Worm (Caenorhabditis elegans) whole organism, L4 larva: ENCODE data around the gene Y37A1A.4.
A peak's percentile ranks its signal among the peaks of the same experiment; 100 is the strongest.

Experiments
- F49E8.2 ChIP-seq: sonication (generic microtip); optimal IDR thresholded peaks from 2 replicates; lab custom pipeline; 2016; ENCODE audit warnings: missing compliant biosample characterization, mild to moderate bottlenecking, missing genetic modification characterization, borderline replicate concordance
- ZK337.2 ChIP-seq: fragments of 200-800 bp; sonication (Bioruptor generic); IDR thresholded peaks from 2 replicates; pipeline ENCODE4 v1.3.6; 2022; ENCODE audit warnings: missing genetic modification reagents, missing genetic modification characterization, missing compliant biosample characterization
- ZK546.5 ChIP-seq, 2 experiments: sonication (generic microtip); optimal IDR thresholded peaks; 2 replicates each; lab custom pipeline; 2017; ENCODE audit warnings: missing biosample characterization in 2 of 2, missing genetic modification characterization in 2 of 2
- aha-1 ChIP-seq: fragments of 150-350 bp; peaks from one replicate; lab custom pipeline; 2014; ENCODE audit warnings: missing biosample characterization, missing genetic modification characterization
- ceh-28 ChIP-seq: fragments of 150-350 bp; optimal IDR thresholded peaks from 2 replicates; lab custom pipeline; 2014; ENCODE audit warnings: missing biosample characterization, missing genetic modification reagents, missing genetic modification characterization
- ceh-44 ChIP-seq: fragments of 200-800 bp; sonication (Bioruptor generic); IDR thresholded peaks from 2 replicates; pipeline ENCODE4 v1.3.6; 2022; ENCODE audit warnings: missing genetic modification reagents, missing genetic modification characterization, missing compliant biosample characterization
- ces-1 ChIP-seq: fragments of 150-350 bp; sonication (generic microtip); optimal IDR thresholded peaks from 4 replicates; lab custom pipeline; 2014; ENCODE audit warnings: missing biosample characterization, missing genetic modification reagents, missing genetic modification characterization
- cey-2 ChIP-seq: sonication (generic microtip); optimal IDR thresholded peaks from 3 replicates; lab custom pipeline; 2017; ENCODE audit warnings: missing genetic modification characterization, mild to moderate bottlenecking, missing compliant biosample characterization, antibody characterized with exemption, borderline replicate concordance; ENCODE audit not compliant: insufficient read depth
- daf-12 ChIP-seq: fragments of 150-350 bp; optimal IDR thresholded peaks from 2 replicates; lab custom pipeline; 2014; ENCODE audit warnings: missing biosample characterization, missing genetic modification reagents, missing genetic modification characterization
- daf-16 ChIP-seq, 3 experiments: sonication (generic microtip); optimal IDR thresholded peaks; 2 replicates each; lab custom pipeline; 2016 to 2017; ENCODE audit warnings: missing genetic modification characterization in 3 of 3, missing genetic modification reagents in 3 of 3, mild to moderate bottlenecking in 2 of 3, missing compliant biosample characterization in 2 of 3, missing biosample characterization in 1 of 3, moderate library complexity in 1 of 3
- dmd-6 ChIP-seq: fragments of 200-800 bp; sonication (Bioruptor generic); IDR thresholded peaks from 2 replicates; pipeline ENCODE4 v1.3.6; 2022; ENCODE audit warnings: missing genetic modification reagents, missing genetic modification characterization, missing compliant biosample characterization
- duxl-1 ChIP-seq: sonication (generic microtip); optimal IDR thresholded peaks from 2 replicates; lab custom pipeline; 2016; ENCODE audit warnings: mild to moderate bottlenecking, missing genetic modification characterization, moderate library complexity, missing compliant biosample characterization; ENCODE audit not compliant: poor library complexity
- dve-1 ChIP-seq: sonication (generic microtip); optimal IDR thresholded peaks from 2 replicates; lab custom pipeline; 2017; ENCODE audit warnings: antibody characterized with exemption, mild to moderate bottlenecking, missing genetic modification characterization, missing compliant biosample characterization; ENCODE audit not compliant: insufficient read depth
- fkh-10 ChIP-seq: fragments of 150-350 bp; optimal IDR thresholded peaks from 2 replicates; lab custom pipeline; 2014; ENCODE audit warnings: missing biosample characterization, missing genetic modification reagents, missing genetic modification characterization
- hlh-11 ChIP-seq: fragments of 200-800 bp; sonication (Bioruptor generic); optimal IDR thresholded peaks from 2 replicates; lab custom pipeline; 2018; ENCODE audit warnings: mild to moderate bottlenecking, missing genetic modification characterization, missing compliant biosample characterization
- hmg-1.1 ChIP-seq: fragments of 200-800 bp; sonication (Bioruptor generic); IDR thresholded peaks from 2 replicates; pipeline ENCODE4 v1.3.6; 2022; ENCODE audit warnings: missing genetic modification reagents, missing genetic modification characterization, missing compliant biosample characterization
- lin-13 ChIP-seq: fragments of 150-350 bp; optimal IDR thresholded peaks from 2 replicates; lab custom pipeline; 2014; ENCODE audit warnings: missing biosample characterization, missing genetic modification reagents, missing genetic modification characterization
- lin-15B ChIP-seq: fragments of 150-350 bp; sonication (generic microtip); optimal IDR thresholded peaks from 3 replicates; lab custom pipeline; 2014; ENCODE audit warnings: missing biosample characterization, missing genetic modification characterization
- lin-29 ChIP-seq: fragments of 200-800 bp; sonication (Bioruptor generic); IDR thresholded peaks from 2 replicates; pipeline ENCODE4 v1.3.6; 2022; ENCODE audit warnings: missing genetic modification reagents, missing genetic modification characterization, missing compliant biosample characterization
- lin-38 ChIP-seq: fragments of 200-800 bp; sonication (Bioruptor generic); IDR thresholded peaks from 2 replicates; pipeline ENCODE4 v1.3.6; 2022; ENCODE audit warnings: missing genetic modification reagents, missing genetic modification characterization, missing compliant biosample characterization
- lsy-2 ChIP-seq, 2 experiments: fragments of 150-350 bp in 1 of 2; sonication (generic microtip) in 1 of 2; optimal IDR thresholded peaks; 2 replicates each; lab custom pipeline; 2014 to 2017; ENCODE audit warnings: missing biosample characterization in 2 of 2, missing genetic modification characterization in 2 of 2
- madf-5 ChIP-seq, 2 experiments: fragments of 200-800 bp; sonication (Bioruptor generic); IDR thresholded peaks; 2 replicates each; pipeline ENCODE4 v1.3.6; 2022; ENCODE audit warnings: missing compliant biosample characterization in 2 of 2, missing genetic modification characterization in 2 of 2
- nhr-28 ChIP-seq: fragments of 150-350 bp; optimal IDR thresholded peaks from 2 replicates; lab custom pipeline; 2014; ENCODE audit warnings: missing biosample characterization, missing genetic modification characterization
- nhr-48 ChIP-seq: sonication (generic microtip); optimal IDR thresholded peaks from 2 replicates; lab custom pipeline; 2016; ENCODE audit warnings: mild to moderate bottlenecking, missing genetic modification characterization, missing compliant biosample characterization
- sdz-12 ChIP-seq: fragments of 200-800 bp; sonication (Bioruptor generic); optimal IDR thresholded peaks from 2 replicates; lab custom pipeline; 2018; ENCODE audit warnings: mild to moderate bottlenecking, missing genetic modification characterization, missing compliant biosample characterization
- set-16 ChIP-seq: fragments of 200-800 bp; sonication (Bioruptor generic); IDR thresholded peaks from 2 replicates; pipeline ENCODE4 v1.3.6; 2022; ENCODE audit warnings: missing genetic modification reagents, missing genetic modification characterization, missing compliant biosample characterization
- skn-1 ChIP-seq: fragments of 150-350 bp; optimal IDR thresholded peaks from 2 replicates; lab custom pipeline; 2014; ENCODE audit warnings: missing biosample characterization, missing genetic modification characterization
- snpc-1.2 ChIP-seq: fragments of 200-800 bp; sonication (Bioruptor generic); IDR thresholded peaks from 2 replicates; pipeline ENCODE4 v1.3.6; 2022; ENCODE audit warnings: missing genetic modification reagents, missing genetic modification characterization, missing compliant biosample characterization
- tra-1 ChIP-seq: fragments of 200-800 bp; sonication (Bioruptor generic); IDR thresholded peaks from 2 replicates; pipeline ENCODE4 v1.3.6; 2022; ENCODE audit warnings: missing genetic modification reagents, missing genetic modification characterization, missing compliant biosample characterization
- unc-39 ChIP-seq: sonication (generic microtip); optimal IDR thresholded peaks from 2 replicates; lab custom pipeline; 2017; ENCODE audit warnings: missing biosample characterization, missing genetic modification characterization
- unc-62 ChIP-seq, 3 experiments: fragments of 150-350 bp in 1 of 3; sonication (generic microtip); optimal IDR thresholded peaks in 2 of 3; peaks in 1 of 3; 1 replicate in 1 of 3; 2 replicates in 2 of 3; lab custom pipeline; 2014 to 2017; ENCODE audit warnings: missing biosample characterization in 3 of 3, missing genetic modification characterization in 3 of 3, missing genetic modification reagents in 3 of 3, missing genotype in 1 of 3
- ztf-7 ChIP-seq: fragments of 150-350 bp; optimal IDR thresholded peaks from 2 replicates; lab custom pipeline; 2014; ENCODE audit warnings: missing biosample characterization, missing genetic modification characterization

Gene Y37A1A.4

ce11 chrIV:13984041-13984440, 49.9 kb downstream of the Y37A1A.4 start, which contains the start of gene tor-2:
tor-2 (minus strand) TSS chrIV:13984141.
- no peak for TF ChIP-seq ztf-7 (tag; lab: Kevin White, UChicago)
- no peak for TF ChIP-seq unc-39 (tag; lab: Kevin White, UChicago)
- TF ChIP-seq lsy-2 (tag; optimal IDR thresholded peaks at IDR 0.05; lab: Kevin White, UChicago): no peak
- TF ChIP-seq daf-12 (tag; lab: Kevin White, UChicago): no peak
- no peak for TF ChIP-seq ZK337.2 (GFP tag; lab: Robert Waterston, UW)
- no peak for TF ChIP-seq duxl-1 (tag; lab: Kevin White, UChicago)
- TF ChIP-seq fkh-10 (GFP tag; lab: Kevin White, UChicago): no peak
- no peak for TF ChIP-seq ceh-44 (GFP tag; lab: Robert Waterston, UW)
- TF ChIP-seq hmg-1.1 (GFP tag; lab: Robert Waterston, UW): no peak
- no peak for TF ChIP-seq cey-2 (tag; lab: Kevin White, UChicago)

ce11 chrIV:13985705-13986104, 51.5 kb downstream of the Y37A1A.4 start, which contains the start of gene tor-1:
tor-1 (minus strand) TSS chrIV:13985805.
- TF ChIP-seq sdz-12 (GFP tag; lab: Kevin White, UChicago): no peak
- no peak for TF ChIP-seq F49E8.2 (tag; lab: Kevin White, UChicago)
- no peak for TF ChIP-seq nhr-48 (tag; lab: Kevin White, UChicago)
- TF ChIP-seq dmd-6 (GFP tag; lab: Robert Waterston, UW): no peak
- TF ChIP-seq hlh-11 (tag; lab: Kevin White, UChicago): no peak
- no peak for TF ChIP-seq skn-1 (tag; lab: Kevin White, UChicago)
- TF ChIP-seq, all 104 proteins: peak for 0

ce11 chrIV:13988781-13989180, 54.6 kb downstream of the Y37A1A.4 start, which contains the start of gene egl-23:
egl-23 (plus strand) TSS chrIV:13989081.
- no peak for TF ChIP-seq F49E8.2 (tag; lab: Kevin White, UChicago)
- TF ChIP-seq set-16 (GFP tag; lab: Robert Waterston, UW): no peak
- TF ChIP-seq lin-29: no peak
- no peak for TF ChIP-seq lin-13 (GFP tag; lab: Kevin White, UChicago)
- no peak for TF ChIP-seq unc-62 (GFP tag; optimal IDR thresholded peaks at IDR 0.05 in 1 of 2; lab: Kevin White, UChicago)
- TF ChIP-seq unc-62 (tag; optimal IDR thresholded peaks at IDR 0.05; lab: Kevin White, UChicago): no peak
- no peak for TF ChIP-seq dmd-6 (GFP tag; lab: Robert Waterston, UW)

ce11 chrIV:13989875-13990274, 55.7 kb downstream of the Y37A1A.4 start:
- TF ChIP-seq snpc-1.2 (peak; percentile 35; the same call in 1 of the 2 replicates), ces-1 (GFP tag; lab: Kevin White, UChicago) (no peak), aha-1 (tag; lab: Kevin White, UChicago) (peak; percentile 57), ZK546.5 (tag; optimal IDR thresholded peaks at IDR 0.05; lab: Kevin White, UChicago) (no peak)

ce11 chrIV:14001782-14002181, 67.6 kb downstream of the Y37A1A.4 start:
- TF ChIP-seq fkh-10 (GFP tag; lab: Kevin White, UChicago): peak; percentile 70
- TF ChIP-seq daf-16 (GFP tag; optimal IDR thresholded peaks at IDR 0.05; lab: Kevin White, UChicago): no peak
- TF ChIP-seq daf-16 (tag; optimal IDR thresholded peaks at IDR 0.05; lab: Kevin White, UChicago): no peak
- TF ChIP-seq aha-1 (tag; lab: Kevin White, UChicago): peak; percentile 19
- no peak for TF ChIP-seq nhr-28
- no peak for TF ChIP-seq lin-38
- no peak for TF ChIP-seq madf-5 (GFP tag; IDR thresholded peaks at IDR 0.05; lab: Robert Waterston, UW)
- peak; percentile 50 for TF ChIP-seq ces-1 (GFP tag; lab: Kevin White, UChicago)
- TF ChIP-seq ceh-28 (tag; lab: Kevin White, UChicago): no peak

- TF ChIP-seq lsy-2 (tag; optimal IDR thresholded peaks at IDR 0.05; lab: Kevin White, UChicago) (no peak), dve-1 (tag; lab: Kevin White, UChicago) (no peak), lin-15B (no peak), tra-1 (GFP tag; lab: Robert Waterston, UW) (no peak), set-16 (GFP tag; lab: Robert Waterston, UW) (no peak), snpc-1.2 (peak; percentile 63; the same call in 1 of the 2 replicates)
Observed at ce11 chrIV:14008709-14009108, 74.5 kb downstream of the Y37A1A.4 start.
